Worm (Caenorhabditis elegans) whole organism, L1 larva: ENCODE results near the gene xbx-4.

ENCODE experiments used
- C34B4.2 ChIP-seq: sonication (generic microtip); optimal IDR thresholded peaks from 2 replicates; lab custom pipeline; 2017; ENCODE audit warnings: mild to moderate bottlenecking, missing genetic modification characterization, missing compliant biosample characterization
- F16B12.6 ChIP-seq: fragments of 150-350 bp; optimal IDR thresholded peaks from 2 replicates; lab custom pipeline; 2014; ENCODE audit warnings: missing biosample characterization, missing genetic modification characterization
- aha-1 ChIP-seq: fragments of 150-350 bp; optimal IDR thresholded peaks from 2 replicates; lab custom pipeline; 2014; ENCODE audit warnings: missing biosample characterization, missing genetic modification characterization
- blmp-1 ChIP-seq: fragments of 150-350 bp; optimal IDR thresholded peaks from 2 replicates; lab custom pipeline; 2014; ENCODE audit warnings: missing biosample characterization, missing genetic modification characterization
- ceh-63 ChIP-seq: fragments of 200-800 bp; sonication (Bioruptor generic); optimal IDR thresholded peaks from 2 replicates; lab custom pipeline; 2018; ENCODE audit warnings: mild to moderate bottlenecking, missing genetic modification characterization, missing compliant biosample characterization
- ceh-8 ChIP-seq: fragments of 200-800 bp; sonication (Bioruptor generic); optimal IDR thresholded peaks from 2 replicates; lab custom pipeline; 2018; ENCODE audit warnings: mild to moderate bottlenecking, missing genetic modification characterization, moderate library complexity, missing compliant biosample characterization
- ces-1 ChIP-seq: fragments of 150-350 bp; optimal IDR thresholded peaks from 2 replicates; lab custom pipeline; 2014; ENCODE audit warnings: missing biosample characterization, missing genetic modification reagents, missing genetic modification characterization
- dsc-1 ChIP-seq: sonication (generic microtip); optimal IDR thresholded peaks from 2 replicates; lab custom pipeline; 2016; ENCODE audit warnings: mild to moderate bottlenecking, missing genetic modification characterization, missing compliant biosample characterization
- efl-1 ChIP-seq, 4 experiments: fragments of 150-350 bp; optimal IDR thresholded peaks in 3 of 4; peaks in 1 of 4; 1 replicate in 1 of 4; 2 replicates in 3 of 4; lab custom pipeline; 2014; ENCODE audit warnings: missing biosample characterization in 2 of 4, missing genetic modification characterization in 2 of 4, missing genetic modification reagents in 2 of 4
- efl-3 ChIP-seq: fragments of 200-800 bp; sonication (Bioruptor generic); optimal IDR thresholded peaks from 2 replicates; lab custom pipeline; 2018; ENCODE audit warnings: mild to moderate bottlenecking, missing genetic modification characterization, missing compliant biosample characterization
- elt-2 ChIP-seq: sonication (generic microtip); optimal IDR thresholded peaks from 2 replicates; lab custom pipeline; 2016; ENCODE audit warnings: missing genetic modification characterization, mild to moderate bottlenecking, inconsistent platforms, missing compliant biosample characterization, missing genetic modification reagents
- hlh-4 ChIP-seq: sonication (generic microtip); optimal IDR thresholded peaks from 2 replicates; lab custom pipeline; 2016; ENCODE audit warnings: mild to moderate bottlenecking, missing genetic modification characterization, missing compliant biosample characterization
- lin-35 ChIP-seq, 2 experiments: fragments of 150-350 bp; optimal IDR thresholded peaks; 2 replicates each; lab custom pipeline; 2014; ENCODE audit warnings: missing biosample characterization in 2 of 2, missing genetic modification characterization in 2 of 2, missing genetic modification reagents in 2 of 2
- lsy-2 ChIP-seq, 2 experiments: fragments of 150-350 bp; optimal IDR thresholded peaks; 2 replicates each; lab custom pipeline; 2014; ENCODE audit warnings: missing biosample characterization in 2 of 2, missing genetic modification characterization in 2 of 2
- mab-9 ChIP-seq: fragments of 200-800 bp; sonication (Bioruptor generic); IDR thresholded peaks from 2 replicates; pipeline ENCODE4 v1.3.6; 2022; ENCODE audit warnings: missing genetic modification reagents, missing genetic modification characterization, missing compliant biosample characterization
- mep-1 ChIP-seq: fragments of 150-350 bp; optimal IDR thresholded peaks from 2 replicates; lab custom pipeline; 2014; ENCODE audit warnings: missing biosample characterization, missing genetic modification characterization
- nhr-12 ChIP-seq: sonication (generic microtip); optimal IDR thresholded peaks from 2 replicates; lab custom pipeline; 2017; ENCODE audit warnings: missing biosample characterization, missing genetic modification characterization
- nhr-237 ChIP-seq: fragments of 150-350 bp; optimal IDR thresholded peaks from 2 replicates; lab custom pipeline; 2014; ENCODE audit warnings: missing biosample characterization, missing genetic modification characterization
- nhr-47 ChIP-seq: sonication (generic microtip); optimal IDR thresholded peaks from 2 replicates; lab custom pipeline; 2016; ENCODE audit warnings: mild to moderate bottlenecking, missing genetic modification characterization, moderate library complexity, missing compliant biosample characterization
- nhr-76 ChIP-seq: sonication (generic microtip); optimal IDR thresholded peaks from 2 replicates; lab custom pipeline; 2017; ENCODE audit warnings: missing biosample characterization, missing genetic modification characterization
- nhr-77 ChIP-seq: fragments of 150-350 bp; optimal IDR thresholded peaks from 2 replicates; lab custom pipeline; 2014; ENCODE audit warnings: missing biosample characterization, missing genetic modification characterization
- nhr-90 ChIP-seq: sonication (generic microtip); optimal IDR thresholded peaks from 2 replicates; lab custom pipeline; 2016; ENCODE audit warnings: mild to moderate bottlenecking, missing genetic modification characterization, missing compliant biosample characterization; ENCODE audit not compliant: poor library complexity
- pax-3 ChIP-seq: fragments of 200-800 bp; sonication (Bioruptor generic); optimal IDR thresholded peaks from 2 replicates; lab custom pipeline; 2018; ENCODE audit warnings: mild to moderate bottlenecking, missing genetic modification characterization, moderate library complexity, missing compliant biosample characterization
- pqm-1 ChIP-seq: sonication (generic microtip); optimal IDR thresholded peaks from 3 replicates; lab custom pipeline; 2017; ENCODE audit warnings: missing biosample characterization, missing genetic modification characterization
- rnt-1 ChIP-seq: sonication (generic microtip); optimal IDR thresholded peaks from 2 replicates; lab custom pipeline; 2016; ENCODE audit warnings: mild to moderate bottlenecking, missing genetic modification characterization, moderate library complexity, missing compliant biosample characterization
- snu-23 ChIP-seq: sonication (generic microtip); optimal IDR thresholded peaks from 2 replicates; lab custom pipeline; 2016; ENCODE audit warnings: missing genetic modification characterization, missing compliant biosample characterization
- swsn-7 ChIP-seq: sonication (generic microtip); optimal IDR thresholded peaks from 2 replicates; lab custom pipeline; 2016; ENCODE audit warnings: missing genetic modification characterization, missing compliant biosample characterization
- unc-62 ChIP-seq: fragments of 150-350 bp; optimal IDR thresholded peaks from 2 replicates; lab custom pipeline; 2014; ENCODE audit warnings: missing biosample characterization, missing genetic modification reagents, missing genetic modification characterization
- unc-86 ChIP-seq: sonication (generic microtip); optimal IDR thresholded peaks from 2 replicates; lab custom pipeline; 2016; ENCODE audit warnings: missing genetic modification characterization, missing compliant biosample characterization
- unc-98 ChIP-seq: fragments of 200-800 bp; sonication (Bioruptor generic); IDR thresholded peaks from 2 replicates; pipeline ENCODE4 v1.3.6; 2022; ENCODE audit warnings: missing genetic modification characterization, missing compliant biosample characterization
- xbp-1 ChIP-seq: sonication (generic microtip); optimal IDR thresholded peaks from 2 replicates; lab custom pipeline; 2016; ENCODE audit warnings: missing genetic modification characterization, missing compliant biosample characterization
- zag-1 ChIP-seq: fragments of 150-350 bp; optimal IDR thresholded peaks from 2 replicates; lab custom pipeline; 2014; ENCODE audit warnings: missing biosample characterization, missing genetic modification characterization
- ztf-11 ChIP-seq, 2 experiments: sonication (generic microtip); optimal IDR thresholded peaks; 2 replicates each; lab custom pipeline; 2016 to 2017; ENCODE audit warnings: missing genetic modification characterization in 2 of 2, missing biosample characterization in 1 of 2, missing compliant biosample characterization in 1 of 2
- ztf-4 ChIP-seq: fragments of 150-350 bp; optimal IDR thresholded peaks from 2 replicates; lab custom pipeline; 2014; ENCODE audit warnings: missing biosample characterization, missing genetic modification characterization

xbx-4 gene

DNA sequence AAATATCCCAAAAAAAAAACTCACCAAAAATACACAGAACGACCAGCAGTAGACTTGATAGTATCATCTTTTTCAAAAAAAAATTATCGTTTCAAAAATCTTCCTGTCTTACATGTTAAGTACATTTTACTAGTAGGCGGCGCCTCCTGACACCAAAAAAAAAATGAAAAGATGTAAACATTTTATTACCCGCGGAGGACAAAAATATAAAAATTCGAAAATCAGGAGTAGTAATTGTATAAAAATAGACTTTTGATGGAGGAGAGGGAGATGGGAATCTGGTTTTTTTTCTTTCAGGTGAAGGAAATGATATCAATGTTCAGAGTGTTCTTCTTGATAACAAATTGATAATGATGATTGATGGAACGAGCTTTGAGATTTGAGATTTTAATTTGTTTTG lies 11.6 kb upstream of the xbx-4 start, which contains the start of gene C23H5.15:
Gene C23H5.15, minus strand, starts transcription at position 101 of the 400 bp plus-strand sequence.
- no peak for TF ChIP-seq nhr-237 (tag; lab: Kevin White, UChicago)
- TF ChIP-seq efl-1 (optimal IDR thresholded peaks at IDR 0.05; lab: Kevin White, UChicago), result no peak
- TF ChIP-seq efl-1 (GFP tag; optimal IDR thresholded peaks at IDR 0.05 in 1 of 2; lab: Kevin White, UChicago), result peak in 1 of 2 experiments; percentile 46

DNA sequence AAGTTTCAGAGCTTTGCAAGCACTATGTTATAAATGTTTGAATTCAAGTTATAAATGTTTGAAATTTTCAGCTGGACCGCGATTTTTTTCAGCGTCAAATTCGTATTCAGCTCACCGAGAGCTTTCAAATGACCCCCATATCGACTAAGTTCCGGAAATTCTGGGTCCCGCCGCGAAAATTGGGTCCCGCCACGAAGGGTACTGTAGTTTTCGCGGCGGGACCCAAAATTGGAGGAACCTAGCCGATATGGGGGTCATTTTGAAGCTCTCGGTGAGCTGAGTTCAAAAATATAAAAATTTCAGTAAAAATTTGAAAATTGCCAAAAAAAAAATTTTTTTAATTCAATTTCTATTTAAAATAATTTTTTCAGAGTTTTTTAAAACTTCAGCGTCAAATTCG lies 7.7 kb upstream of the xbx-4 start:
- no peak for TF ChIP-seq efl-3 (GFP tag; lab: Kevin White, UChicago)
- no peak for TF ChIP-seq efl-1 (optimal IDR thresholded peaks at IDR 0.05; lab: Kevin White, UChicago)
- TF ChIP-seq efl-1 (GFP tag; optimal IDR thresholded peaks at IDR 0.05 in 1 of 2; lab: Kevin White, UChicago), result peak in 1 of 2 experiments; percentile 23
- TF ChIP-seq, all 84 proteins: peak for 1

DNA sequence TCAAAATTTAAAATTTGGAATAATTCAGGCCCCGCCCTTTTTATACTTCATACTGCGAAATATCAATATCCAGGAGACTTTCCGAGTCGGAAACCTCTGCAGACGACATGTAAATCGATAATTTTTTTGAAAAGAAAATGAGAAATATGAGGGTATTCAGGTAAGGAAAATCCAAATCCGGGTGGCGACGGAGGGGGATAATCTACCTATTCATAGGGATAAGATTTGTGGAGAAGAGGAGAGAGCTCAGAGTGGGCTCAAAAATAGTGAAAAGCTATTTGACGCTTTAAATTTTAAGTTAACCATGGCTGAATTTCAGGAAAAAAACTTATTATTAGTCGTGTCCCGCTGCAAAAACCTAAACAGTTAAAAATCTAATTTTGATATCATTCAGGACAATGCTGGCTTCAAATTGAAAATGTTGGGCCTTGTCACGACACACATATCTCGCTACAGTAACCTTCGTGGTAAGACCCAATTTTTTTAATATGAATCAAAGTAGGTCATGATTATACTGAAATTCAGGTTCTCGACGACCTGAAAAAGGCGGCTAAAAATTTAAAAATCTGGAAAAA lies 3.0 kb upstream of the xbx-4 start, which contains the start of gene che-6:
Gene che-6, minus strand, starts transcription at position 109 of the 575 bp plus-strand sequence.
- TF ChIP-seq efl-1 (optimal IDR thresholded peaks at IDR 0.05; lab: Kevin White, UChicago), result no peak
- peak in 1 of 2 experiments; percentile 89 for TF ChIP-seq efl-1 (GFP tag; optimal IDR thresholded peaks at IDR 0.05 in 1 of 2; lab: Kevin White, UChicago)
- TF ChIP-seq rnt-1 (tag; lab: Kevin White, UChicago), result no peak

DNA sequence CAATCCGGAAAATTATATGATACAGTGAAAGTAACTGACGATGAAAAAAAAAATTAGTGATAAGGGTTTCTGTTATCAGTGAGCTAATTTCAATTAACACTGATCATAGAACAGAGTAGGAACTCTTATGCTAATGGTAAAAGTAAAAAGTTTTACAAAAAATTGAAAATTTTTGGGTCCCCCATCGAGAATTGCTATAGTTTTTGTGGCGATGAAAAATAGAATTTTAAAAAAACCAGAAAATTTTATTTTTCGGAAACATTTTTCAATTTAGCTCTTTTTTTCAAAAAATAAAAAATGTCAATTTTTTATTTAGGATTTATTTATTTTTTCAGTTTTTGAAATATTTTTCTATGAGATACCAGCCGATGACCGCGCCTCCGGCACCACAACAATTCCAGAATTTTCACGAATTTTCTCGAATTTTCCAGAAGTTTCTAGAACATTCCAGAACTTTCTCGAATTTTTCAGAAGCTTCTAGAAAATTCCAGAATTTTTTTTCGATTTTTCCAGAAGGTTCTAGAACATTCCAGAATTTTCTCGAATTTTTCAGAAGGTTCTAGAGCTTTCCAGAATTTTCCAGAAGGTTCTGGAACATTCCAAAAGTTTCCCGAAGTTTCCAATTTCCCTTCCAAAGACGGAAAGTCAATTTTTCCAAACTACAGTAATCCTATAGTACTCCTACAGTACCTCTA lies 928 bp upstream of the xbx-4 start, which contains the start of gene C23H5.8:
Gene C23H5.8, minus strand, starts transcription at position 51 of the 695 bp plus-strand sequence.
- TF ChIP-seq nhr-47 (tag; lab: Kevin White, UChicago) (no peak), elt-2 (peak; percentile 15)

DNA sequence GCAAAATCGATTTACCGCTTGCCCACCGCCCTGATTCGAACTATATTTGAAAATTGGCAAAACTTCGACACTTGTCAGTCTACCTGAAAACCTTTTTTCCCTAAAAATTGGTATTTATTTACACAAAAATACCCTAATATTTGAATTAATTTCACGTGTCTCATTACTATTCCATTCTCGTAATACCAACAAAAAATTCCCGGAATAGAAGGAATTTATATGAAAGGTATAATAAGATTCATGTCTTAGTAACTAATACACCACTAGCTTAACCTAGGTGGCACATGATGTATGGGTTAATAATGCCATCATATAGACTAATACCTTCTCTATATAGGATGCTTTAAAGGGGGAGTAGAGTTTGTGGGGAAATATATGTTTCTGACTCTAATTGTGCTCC lies 2.8 kb downstream of the xbx-4 start:
- no peak for TF ChIP-seq ztf-11 (tag; optimal IDR thresholded peaks at IDR 0.05; lab: Kevin White, UChicago)
- peak; percentile 90 for TF ChIP-seq dsc-1
- TF ChIP-seq swsn-7 (tag; lab: Kevin White, UChicago), result no peak
- TF ChIP-seq, all 84 proteins: peak for 1

DNA sequence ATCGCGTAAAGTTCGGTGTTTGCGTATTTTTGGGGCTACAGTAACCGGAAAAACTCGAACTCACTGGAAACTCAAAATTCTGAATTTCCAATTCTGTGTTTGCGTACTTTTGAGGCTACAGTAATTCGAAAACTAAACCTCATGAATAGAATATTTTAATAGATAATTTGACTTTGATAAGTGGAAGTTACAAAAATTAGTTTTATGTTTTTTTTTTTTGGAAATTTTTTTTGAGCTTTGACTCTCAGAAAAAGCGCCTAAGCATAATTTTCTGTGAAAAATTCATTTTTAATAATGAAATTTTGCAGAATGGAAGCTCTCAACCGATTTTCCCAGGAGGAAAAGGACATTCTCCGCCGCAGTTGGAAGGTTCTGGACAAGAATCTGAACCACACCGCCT lies 8.1 kb downstream of the xbx-4 start, which contains the start of gene glb-7:
Gene glb-7, plus strand, starts transcription at position 301 of the 400 bp plus-strand sequence.
- TF ChIP-seq lin-35 (GFP tag; optimal IDR thresholded peaks at IDR 0.05; lab: Kevin White, UChicago) (no peak), nhr-47 (tag; lab: Kevin White, UChicago) (no peak), blmp-1 (tag; lab: Kevin White, UChicago) (no peak), ces-1 (GFP tag; lab: Kevin White, UChicago) (no peak), pax-3 (no peak), ceh-63 (no peak), lsy-2 (tag; optimal IDR thresholded peaks at IDR 0.05; lab: Kevin White, UChicago) (no peak), mab-9 (GFP tag; lab: Robert Waterston, UW) (no peak)

DNA sequence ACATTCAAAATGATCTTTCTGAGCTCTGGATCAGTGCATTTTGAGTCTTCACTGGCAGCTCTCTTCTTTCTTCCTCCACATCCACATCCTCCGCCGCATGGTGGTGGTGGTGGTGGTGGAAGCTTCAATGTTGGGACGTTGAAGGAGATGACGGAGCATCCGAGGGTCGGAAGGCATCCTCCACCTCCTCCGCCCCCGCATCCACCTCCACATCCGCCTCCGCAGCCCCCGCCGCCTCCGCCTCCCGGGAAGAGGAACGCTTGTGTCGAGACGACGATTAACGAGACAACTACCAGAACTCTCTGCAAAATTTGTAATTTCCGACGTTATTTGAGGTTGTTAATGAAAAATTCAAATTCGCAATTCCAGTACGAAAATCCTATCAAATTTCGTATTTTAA lies 12.9 kb downstream of the xbx-4 start:
- TF ChIP-seq ceh-8 (GFP tag; lab: Kevin White, UChicago), result peak; percentile 42
- TF ChIP-seq hlh-4 (tag; lab: Kevin White, UChicago), result no peak
- TF ChIP-seq unc-86 (tag; lab: Kevin White, UChicago), result no peak
- TF ChIP-seq snu-23 (GFP tag; lab: Kevin White, UChicago), result no peak
- TF ChIP-seq efl-1 (optimal IDR thresholded peaks at IDR 0.05; lab: Kevin White, UChicago), result no peak
- TF ChIP-seq efl-1 (GFP tag; optimal IDR thresholded peaks at IDR 0.05 in 1 of 2; lab: Kevin White, UChicago), result peak in 1 of 2 experiments; percentile 35

DNA sequence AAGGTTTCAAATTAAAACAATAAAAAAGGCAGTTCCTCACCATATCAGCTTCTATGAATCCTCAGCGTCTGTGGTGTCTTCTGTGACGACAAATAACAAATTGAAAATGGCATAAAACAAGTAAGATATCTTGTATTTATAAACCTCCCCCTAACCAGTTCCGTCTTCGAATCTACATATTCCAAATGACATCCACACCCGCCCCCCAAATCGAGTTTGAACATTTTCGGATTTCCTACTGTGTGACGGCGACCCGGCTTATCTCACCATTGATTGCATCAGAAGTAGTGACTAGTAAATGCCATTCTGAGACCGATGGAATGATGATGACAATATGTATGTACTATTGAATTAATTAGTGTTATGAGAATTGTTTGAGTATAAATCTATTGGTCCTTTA lies 14.3 kb downstream of the xbx-4 start, which contains the start of gene grl-20:
Gene grl-20, minus strand, starts transcription at position 101 of the 400 bp plus-strand sequence.
- TF ChIP-seq nhr-12 (no peak), unc-98 (GFP tag; lab: Robert Waterston, UW) (no peak), F16B12.6 (tag; lab: Kevin White, UChicago) (no peak), xbp-1 (tag; lab: Kevin White, UChicago) (no peak), aha-1 (tag; lab: Kevin White, UChicago) (no peak), unc-62 (GFP tag; lab: Kevin White, UChicago) (no peak), mep-1 (tag; lab: Kevin White, UChicago) (no peak), zag-1 (tag; lab: Kevin White, UChicago) (no peak), nhr-76 (tag; lab: Kevin White, UChicago) (no peak), efl-1 (optimal IDR thresholded peaks at IDR 0.05; lab: Kevin White, UChicago) (no peak), efl-1 (GFP tag; optimal IDR thresholded peaks at IDR 0.05 in 1 of 2; lab: Kevin White, UChicago) (no peak), nhr-237 (tag; lab: Kevin White, UChicago) (no peak), nhr-90 (tag; lab: Kevin White, UChicago) (no peak), C34B4.2 (tag; lab: Kevin White, UChicago) (no peak), lsy-2 (tag; optimal IDR thresholded peaks at IDR 0.05; lab: Kevin White, UChicago) (no peak), nhr-47 (tag; lab: Kevin White, UChicago) (no peak), nhr-77 (tag; lab: Kevin White, UChicago) (no peak), pqm-1 (tag; lab: Kevin White, UChicago) (no peak), blmp-1 (tag; lab: Kevin White, UChicago) (no peak), efl-3 (GFP tag; lab: Kevin White, UChicago) (no peak), ztf-4 (no peak)
- TF ChIP-seq, all 84 proteins: peak for 0
